Fruit fly (Drosophila melanogaster): Measurements from ENCODE around the gene Cox11.

DNA sequence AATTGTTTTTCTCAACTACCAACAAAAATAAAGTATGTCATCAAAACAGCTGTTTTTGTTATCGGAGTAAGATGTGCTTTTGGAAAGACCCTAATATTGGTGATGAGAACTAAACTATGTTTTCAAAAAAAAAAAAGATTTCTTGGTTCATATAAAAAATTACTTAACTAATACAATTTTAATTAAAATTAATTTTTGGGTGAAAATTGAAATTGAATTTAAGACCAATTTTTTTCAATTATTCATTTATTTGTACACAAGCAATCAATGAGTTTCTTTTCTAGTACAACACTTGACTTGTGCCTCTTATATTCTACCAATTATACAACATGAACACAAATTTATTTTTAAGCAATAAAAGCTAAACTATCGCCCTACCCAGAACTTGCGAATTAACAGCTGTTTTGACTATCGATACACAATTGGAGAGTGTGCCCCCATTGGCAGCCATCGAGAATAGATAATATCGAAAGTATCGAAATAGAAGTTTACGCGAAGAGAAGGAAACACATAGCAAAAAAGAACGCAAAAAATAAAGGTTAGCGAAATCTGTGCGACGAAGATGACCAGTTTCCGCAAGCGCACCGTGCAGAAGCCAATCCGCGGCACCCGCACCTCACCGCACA, 2.8 kb upstream of the Cox11 start, which contains the start of the genes Vps52 and Elp4:
- TF ChIP-seq CG16863 (GFP tag; optimal IDR thresholded peaks at IDR 0.05) (peak; percentile 43), E2f2 (GFP tag; IDR thresholded peaks at IDR 0.05) (no peak), cato (GFP tag; optimal IDR thresholded peaks at IDR 0.05; ENCODE audit: borderline replicate concordance) (peak; percentile 51), sob (GFP tag; IDR thresholded peaks at IDR 0.05) (peak; percentile 61), Doc2 (GFP tag; IDR thresholded peaks at IDR 0.05) (no peak), kah (GFP tag; optimal IDR thresholded peaks at IDR 0.05) (peak; percentile 2), Atf6 (GFP tag; IDR thresholded peaks at IDR 0.05) (peak; percentile 75), zf30C (GFP tag; optimal IDR thresholded peaks at IDR 0.05) (no peak)

Data from whole organism, embryonic.